Fruit fly (Drosophila melanogaster) whole organism, pupa: ENCODE measurements around the gene CG14642.

Experiments
- CG14655 ChIP-seq: fragments of 200-800 bp; sonication (Bioruptor generic); optimal IDR thresholded peaks from 3 replicates; lab custom pipeline; 2017; ENCODE audit warnings: mild to moderate bottlenecking, missing biosample characterization, missing genetic modification reagents, missing genetic modification characterization
- CG17806 ChIP-seq: fragments of 200-800 bp; sonication (Bioruptor generic); optimal IDR thresholded peaks from 2 replicates; lab custom pipeline; 2018; ENCODE audit warnings: missing biosample characterization, mild to moderate bottlenecking, missing genetic modification characterization, moderate library complexity
- CG4496 ChIP-seq: fragments of 200-800 bp; sonication (Bioruptor generic); IDR thresholded peaks from 3 replicates; pipeline ENCODE4 v1.3.6; 2022; ENCODE audit warnings: missing biosample characterization, missing genetic modification characterization
- CG8159 ChIP-seq: fragments of 200-800 bp; sonication (Bioruptor generic); optimal IDR thresholded peaks from 3 replicates; lab custom pipeline; 2018; ENCODE audit warnings: missing biosample characterization, mild to moderate bottlenecking, missing genetic modification characterization, moderate library complexity
- Pif1B ChIP-seq: fragments of 200-800 bp; sonication (Bioruptor generic); optimal IDR thresholded peaks from 3 replicates; lab custom pipeline; 2016; ENCODE audit warnings: missing biosample characterization, missing genetic modification characterization
- Snoo ChIP-seq: fragments of 200-800 bp; sonication (Bioruptor generic); optimal IDR thresholded peaks from 3 replicates; lab custom pipeline; 2017; ENCODE audit warnings: missing biosample characterization, mild to moderate bottlenecking, missing genetic modification characterization, inconsistent platforms
- fd96Ca ChIP-seq: fragments of 200-800 bp; sonication (Bioruptor generic); IDR thresholded peaks from 3 replicates; pipeline ENCODE4 v1.3.6; 2022; ENCODE audit warnings: missing biosample characterization, missing genetic modification characterization

DNA sequence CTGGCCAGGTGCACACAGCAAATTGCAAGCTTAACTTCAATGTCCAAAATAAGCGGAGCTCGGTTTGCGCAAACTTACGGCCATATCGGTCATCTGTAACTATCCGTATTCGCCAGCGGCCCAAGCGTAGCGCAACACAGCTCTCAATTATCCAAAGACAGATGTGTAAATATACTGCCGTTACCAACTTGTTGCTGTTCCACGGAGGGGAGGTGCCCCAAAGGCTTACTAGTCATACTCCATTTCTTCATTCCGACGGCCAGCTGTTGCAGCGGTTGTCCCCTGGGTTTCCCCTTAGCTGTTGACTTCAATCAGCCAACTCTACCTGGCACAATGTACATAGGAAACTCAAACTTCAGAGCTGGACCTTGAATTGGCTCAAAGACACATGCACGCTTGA lies 22.5 kb downstream of the CG14642 start, which contains the start of gene CG31516:
- no peak for TF ChIP-seq Snoo (tag; lab: Kevin White, UChicago)
- TF ChIP-seq CG17806 (tag; lab: Kevin White, UChicago) = no peak
- no peak for TF ChIP-seq CG8159 (tag; lab: Kevin White, UChicago)
- TF ChIP-seq CG4496 (GFP tag; lab: Robert Waterston, UW) = no peak
- TF ChIP-seq CG14655 = no peak
- no peak for TF ChIP-seq fd96Ca (GFP tag; lab: Robert Waterston, UW)
- no peak for TF ChIP-seq Pif1B
